Fruit fly (Drosophila melanogaster): ENCODE results near the gene Mer.
A peak's percentile ranks its signal among the peaks of the same experiment; 100 is the strongest.

The Mer gene

DNA sequence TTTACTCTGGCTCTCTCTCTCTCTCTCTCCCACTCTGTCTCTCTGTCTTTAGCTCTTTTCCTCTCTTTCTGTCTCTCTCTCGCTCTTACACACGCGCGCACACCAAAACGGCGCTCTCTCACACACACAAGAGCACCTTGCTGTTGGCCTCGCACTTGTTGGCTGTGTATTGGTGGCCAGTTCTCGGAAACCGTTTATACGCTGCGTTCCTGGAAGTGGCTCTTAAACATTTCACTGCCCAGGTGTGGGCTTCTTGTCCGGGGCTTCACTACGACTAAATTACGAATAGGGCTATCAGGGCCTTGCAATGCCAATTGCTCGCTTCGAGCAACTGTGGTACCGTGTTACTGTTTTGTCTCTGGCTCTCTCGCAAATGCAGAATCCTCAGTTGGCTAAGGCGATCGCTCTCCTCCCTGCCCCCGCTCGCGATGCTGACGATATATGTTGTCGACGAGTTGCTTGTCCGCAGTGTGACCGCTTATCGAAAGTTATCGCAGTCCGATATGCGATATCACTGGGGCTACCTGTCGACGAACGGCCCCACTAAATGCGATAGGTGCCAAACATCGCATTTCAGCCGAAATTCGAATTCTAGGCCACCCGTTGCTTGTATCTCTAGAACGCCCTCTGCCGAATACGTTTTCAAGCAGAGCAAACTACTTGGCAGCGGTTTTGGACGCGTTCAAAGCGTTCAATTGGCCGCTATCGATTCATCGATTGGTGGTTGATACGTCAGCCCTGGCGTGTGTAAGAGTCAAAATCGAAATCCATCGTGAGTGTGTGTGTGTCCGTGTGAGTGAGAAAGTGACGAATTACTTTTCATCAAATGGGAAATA lies 10.0 kb downstream of the Mer start, which contains the start of the genes dome and Ubqn:
Gene dome (minus strand): TSS at position 479 of the 836 bp plus-strand sequence.
Gene Ubqn (plus strand): TSS at position 769 of the 836 bp plus-strand sequence.
- no peak for TF ChIP-seq EcR (GFP tag; optimal IDR thresholded peaks at IDR 0.05)
- TF ChIP-seq Ets98B (GFP tag; IDR thresholded peaks at IDR 0.05): peak; percentile 41; the same call in 1 of the 2 replicates
- TF ChIP-seq CG13204 (GFP tag; optimal IDR thresholded peaks at IDR 0.05): peak; percentile 14
- TF ChIP-seq CG34367 (tag; optimal IDR thresholded peaks at IDR 0.05): no peak
- TF ChIP-seq CG8301 (tag; optimal IDR thresholded peaks at IDR 0.05): no peak
- TF ChIP-seq rn (GFP tag; IDR thresholded peaks at IDR 0.05): no peak
- TF ChIP-seq CG12605 (GFP tag; IDR thresholded peaks at IDR 0.05): no peak
- TF ChIP-seq CG14655 (GFP tag; optimal IDR thresholded peaks at IDR 0.05): no peak
- no peak for TF ChIP-seq CG17806 (tag; optimal IDR thresholded peaks at IDR 0.05)
- peak; percentile 29; the same call in 2 of the 3 replicates for TF ChIP-seq CG4496 (GFP tag; IDR thresholded peaks at IDR 0.05)

DNA sequence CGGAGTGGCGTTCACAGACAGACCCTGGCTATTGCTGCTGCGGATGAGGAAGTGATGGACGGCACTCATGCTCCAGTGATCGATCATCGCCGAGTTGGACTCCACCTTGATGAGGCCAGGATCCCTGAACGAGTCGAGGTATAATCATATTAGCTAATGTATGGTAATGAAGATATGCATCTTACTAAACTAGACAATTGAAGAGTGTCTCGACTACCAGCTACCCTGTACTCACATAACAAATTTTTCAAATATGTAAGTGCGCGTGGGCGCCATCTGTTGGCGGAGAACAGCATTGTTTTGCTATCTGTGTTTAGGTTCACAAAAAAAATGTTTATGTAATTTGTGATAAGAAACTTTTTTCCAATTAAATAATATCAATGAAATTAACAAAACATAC lies 14.1 kb downstream of the Mer start:
- TF ChIP-seq CG10348 (GFP tag; IDR thresholded peaks at IDR 0.05) (no peak), Ets98B (GFP tag; IDR thresholded peaks at IDR 0.05) (no peak), CG32121 (GFP tag; IDR thresholded peaks at IDR 0.05) (no peak), D1 (tag; optimal IDR thresholded peaks at IDR 0.05) (no peak), Pif1A (GFP tag; optimal IDR thresholded peaks at IDR 0.05) (no peak), CG12605 (GFP tag; IDR thresholded peaks at IDR 0.05) (no peak), CG34367 (tag; optimal IDR thresholded peaks at IDR 0.05) (no peak), CG9948 (tag; optimal IDR thresholded peaks at IDR 0.05) (no peak), fd96Ca (GFP tag; IDR thresholded peaks at IDR 0.05) (no peak), CG8301 (tag; optimal IDR thresholded peaks at IDR 0.05) (no peak), CG8159 (tag; optimal IDR thresholded peaks at IDR 0.05) (no peak), Pif1B (GFP tag; optimal IDR thresholded peaks at IDR 0.05) (no peak), Snoo (tag; optimal IDR thresholded peaks at IDR 0.05) (no peak), CG14655 (GFP tag; optimal IDR thresholded peaks at IDR 0.05) (no peak), rn (GFP tag; IDR thresholded peaks at IDR 0.05) (no peak), CG13204 (GFP tag; optimal IDR thresholded peaks at IDR 0.05) (no peak), CG4496 (GFP tag; IDR thresholded peaks at IDR 0.05) (no peak)

DNA sequence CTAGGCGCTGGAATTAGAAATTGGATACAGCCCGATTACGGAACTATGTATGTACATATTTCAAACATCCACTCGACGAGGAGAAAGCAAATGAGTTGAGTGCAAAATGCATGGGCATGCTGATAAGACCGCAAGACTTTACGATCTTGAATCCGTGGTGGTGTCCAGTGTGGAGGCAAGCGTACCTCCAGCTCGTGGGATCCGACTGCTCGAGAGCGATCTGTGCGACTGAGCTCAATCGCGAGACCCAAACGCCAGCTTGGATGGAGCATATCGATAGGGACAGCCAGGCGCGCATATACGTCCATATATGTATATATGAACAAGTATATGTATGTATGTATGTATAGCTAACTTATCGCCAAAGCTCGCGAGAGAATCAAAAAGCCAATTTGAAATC lies 17.6 kb downstream of the Mer start, which contains the start of gene et:
Gene et (minus strand): TSS at position 230 of the 400 bp plus-strand sequence.
- no peak for TF ChIP-seq CG34367 (tag; optimal IDR thresholded peaks at IDR 0.05)
- TF ChIP-seq rn (GFP tag; IDR thresholded peaks at IDR 0.05): no peak
- TF ChIP-seq EcR (GFP tag; optimal IDR thresholded peaks at IDR 0.05): no peak
- no peak for TF ChIP-seq CG10348 (GFP tag; IDR thresholded peaks at IDR 0.05)
- TF ChIP-seq Ets98B (GFP tag; IDR thresholded peaks at IDR 0.05): no peak
- no peak for TF ChIP-seq CG14655 (GFP tag; optimal IDR thresholded peaks at IDR 0.05)

DNA sequence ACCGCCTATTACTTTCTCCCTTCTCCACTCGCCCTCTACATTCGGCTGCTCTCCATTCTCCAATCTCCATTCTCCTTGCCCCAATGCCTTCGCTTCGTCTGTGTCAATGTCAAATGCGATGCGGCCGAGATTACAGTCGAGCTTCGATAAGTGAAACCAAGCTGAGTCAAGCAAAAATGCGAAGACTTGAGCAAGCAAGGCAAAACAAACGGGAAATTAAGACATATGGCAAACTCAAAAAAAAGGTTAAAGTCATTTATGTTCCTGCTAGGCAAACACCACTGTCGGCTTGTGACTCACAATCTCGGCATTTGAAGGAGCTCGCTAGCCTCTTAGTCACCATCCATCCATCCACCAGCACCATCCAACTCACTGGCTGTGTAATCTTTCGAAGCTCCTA lies 24.9 kb downstream of the Mer start:
- TF ChIP-seq CG15710 (tag; optimal IDR thresholded peaks at IDR 0.05) (peak; percentile 98), CG13204 (GFP tag; optimal IDR thresholded peaks at IDR 0.05) (peak; percentile 96), Pif1A (GFP tag; optimal IDR thresholded peaks at IDR 0.05) (peak; percentile 98), CG8159 (tag; optimal IDR thresholded peaks at IDR 0.05) (peak; percentile 95), CG32121 (GFP tag; IDR thresholded peaks at IDR 0.05) (peak; percentile 94), gl (tag; optimal IDR thresholded peaks at IDR 0.05) (peak; percentile 96), CG14655 (GFP tag; optimal IDR thresholded peaks at IDR 0.05) (peak; percentile 95), CG4496 (GFP tag; IDR thresholded peaks at IDR 0.05) (peak; percentile 97), D1 (tag; optimal IDR thresholded peaks at IDR 0.05) (no peak), fd96Ca (GFP tag; IDR thresholded peaks at IDR 0.05) (peak; percentile 98), EcR (GFP tag; optimal IDR thresholded peaks at IDR 0.05) (peak; percentile 75), CG17806 (tag; optimal IDR thresholded peaks at IDR 0.05) (peak; percentile 97), Pif1B (GFP tag; optimal IDR thresholded peaks at IDR 0.05) (peak; percentile 99), Ets98B (GFP tag; IDR thresholded peaks at IDR 0.05) (peak; percentile 97), Snoo (tag; optimal IDR thresholded peaks at IDR 0.05) (peak; percentile 99), CG12605 (GFP tag; IDR thresholded peaks at IDR 0.05) (peak; percentile 96), CG34367 (tag; optimal IDR thresholded peaks at IDR 0.05) (peak; percentile 98), rn (GFP tag; IDR thresholded peaks at IDR 0.05) (peak; percentile 92), CG10348 (GFP tag; IDR thresholded peaks at IDR 0.05) (peak; percentile 87), CG9948 (tag; optimal IDR thresholded peaks at IDR 0.05) (peak; percentile 96), CG8301 (tag; optimal IDR thresholded peaks at IDR 0.05) (peak; percentile 93)

DNA sequence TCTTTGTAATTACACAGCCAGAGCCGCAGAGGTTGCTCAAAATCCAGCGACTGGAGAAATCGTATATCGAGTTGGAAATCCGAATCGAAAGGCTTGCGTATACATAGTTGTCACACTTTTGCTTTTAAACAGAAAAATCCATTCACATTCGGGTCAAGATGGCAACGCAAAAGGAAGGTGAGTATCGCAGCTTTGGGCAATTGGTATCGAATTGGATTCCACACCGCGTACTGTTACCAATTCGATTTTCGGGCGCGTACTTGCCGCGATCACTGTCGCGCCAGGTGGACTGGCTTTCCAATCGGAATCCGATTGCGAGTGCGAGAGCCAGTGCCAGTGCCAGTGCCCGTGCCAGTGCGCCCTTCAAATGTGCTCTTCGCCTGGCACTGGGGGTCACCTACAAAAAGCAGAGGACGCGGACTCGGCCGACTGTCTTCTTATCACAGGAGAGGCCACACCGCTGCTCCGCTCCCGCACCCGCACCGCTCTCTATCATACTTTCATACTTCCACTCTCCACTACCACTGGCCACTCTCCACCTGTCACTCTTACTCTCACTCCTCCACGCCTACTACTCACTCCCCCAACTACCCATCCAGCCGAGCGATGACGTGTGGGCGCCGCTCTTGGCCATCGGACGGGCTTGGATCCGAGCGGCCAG lies 25.7 kb downstream of the Mer start:
- TF ChIP-seq CG8159 (tag; optimal IDR thresholded peaks at IDR 0.05) (no peak), Ets98B (GFP tag; IDR thresholded peaks at IDR 0.05) (no peak), CG12605 (GFP tag; IDR thresholded peaks at IDR 0.05) (no peak), Pif1A (GFP tag; optimal IDR thresholded peaks at IDR 0.05) (no peak), D1 (tag; optimal IDR thresholded peaks at IDR 0.05) (no peak), CG13204 (GFP tag; optimal IDR thresholded peaks at IDR 0.05) (no peak), gl (tag; optimal IDR thresholded peaks at IDR 0.05) (no peak), CG17806 (tag; optimal IDR thresholded peaks at IDR 0.05) (no peak)
